Worm (Caenorhabditis elegans) whole organism, early embryonic: ENCODE data around the gene ZC190.8.

ENCODE experiments used
- B0310.2 ChIP-seq: sonication (generic microtip); optimal IDR thresholded peaks from 2 replicates; lab custom pipeline; 2016; ENCODE audit warnings: mild to moderate bottlenecking, missing genetic modification characterization, missing compliant biosample characterization
- F13C5.2 ChIP-seq: sonication (generic microtip); optimal IDR thresholded peaks from 2 replicates; lab custom pipeline; 2017; ENCODE audit warnings: mild to moderate bottlenecking, missing genetic modification characterization, inconsistent platforms, missing compliant biosample characterization
- aly-1 ChIP-seq: sonication (generic microtip); optimal IDR thresholded peaks from 2 replicates; lab custom pipeline; 2016; ENCODE audit warnings: missing genetic modification characterization, missing compliant biosample characterization
- ama-1 ChIP-seq: fragments of 150-350 bp; optimal IDR thresholded peaks from 2 replicates; lab custom pipeline; 2014
- ceh-13 ChIP-seq: fragments of 200-800 bp; sonication (Bioruptor generic); optimal IDR thresholded peaks from 2 replicates; lab custom pipeline; 2018; ENCODE audit warnings: mild to moderate bottlenecking, missing genetic modification characterization, missing compliant biosample characterization
- ceh-36 ChIP-seq: sonication (generic microtip); optimal IDR thresholded peaks from 2 replicates; lab custom pipeline; 2016; ENCODE audit warnings: missing genetic modification characterization, inconsistent platforms, missing compliant biosample characterization
- ets-7 ChIP-seq: sonication (generic microtip); optimal IDR thresholded peaks from 2 replicates; lab custom pipeline; 2016; ENCODE audit warnings: missing genotype, missing genetic modification characterization, missing compliant biosample characterization
- flt-1 ChIP-seq: fragments of 200-800 bp; sonication (Bioruptor generic); IDR thresholded peaks from 2 replicates; pipeline ENCODE4 v1.3.6; 2022; ENCODE audit warnings: missing genetic modification characterization, missing compliant biosample characterization
- hmbx-1 ChIP-seq: sonication (generic microtip); optimal IDR thresholded peaks from 2 replicates; lab custom pipeline; 2016; ENCODE audit warnings: mild to moderate bottlenecking, missing genetic modification characterization, missing compliant biosample characterization
- hmg-4 ChIP-seq: fragments of 200-800 bp; sonication (Bioruptor generic); optimal IDR thresholded peaks from 2 replicates; lab custom pipeline; 2018; ENCODE audit warnings: mild to moderate bottlenecking, missing genetic modification characterization, missing compliant biosample characterization
- hnd-1 ChIP-seq: sonication (generic microtip); optimal IDR thresholded peaks from 2 replicates; lab custom pipeline; 2016; ENCODE audit warnings: missing genetic modification characterization, missing compliant biosample characterization
- pes-1 ChIP-seq: fragments of 200-800 bp; sonication (Bioruptor generic); IDR thresholded peaks from 2 replicates; pipeline ENCODE4 v1.3.6; 2022; ENCODE audit warnings: missing genetic modification reagents, missing genetic modification characterization, missing compliant biosample characterization
- scrt-1 ChIP-seq: fragments of 200-800 bp; sonication (Bioruptor generic); IDR thresholded peaks from 2 replicates; pipeline ENCODE4 v1.3.6; 2022; ENCODE audit warnings: missing genetic modification characterization, missing compliant biosample characterization
- sea-1 ChIP-seq: fragments of 200-800 bp; sonication (Bioruptor generic); conservative IDR thresholded peaks from 2 replicates; pipeline ENCODE4 v1.3.6; 2022; ENCODE audit warnings: missing genetic modification characterization, missing compliant biosample characterization
- tbx-11 ChIP-seq: fragments of 200-800 bp; sonication (Bioruptor generic); IDR thresholded peaks from 2 replicates; pipeline ENCODE4 v1.3.6; 2022; ENCODE audit warnings: missing genetic modification characterization, missing compliant biosample characterization
- tbx-37 ChIP-seq: fragments of 200-800 bp; sonication (Bioruptor generic); conservative IDR thresholded peaks from 2 replicates; pipeline ENCODE4 v1.3.6; 2022; ENCODE audit warnings: missing genetic modification reagents, missing genetic modification characterization, missing compliant biosample characterization
- tra-4 ChIP-seq: sonication (generic microtip); optimal IDR thresholded peaks from 2 replicates; lab custom pipeline; 2017; ENCODE audit warnings: missing genetic modification characterization, missing compliant biosample characterization

Gene ZC190.8

DNA sequence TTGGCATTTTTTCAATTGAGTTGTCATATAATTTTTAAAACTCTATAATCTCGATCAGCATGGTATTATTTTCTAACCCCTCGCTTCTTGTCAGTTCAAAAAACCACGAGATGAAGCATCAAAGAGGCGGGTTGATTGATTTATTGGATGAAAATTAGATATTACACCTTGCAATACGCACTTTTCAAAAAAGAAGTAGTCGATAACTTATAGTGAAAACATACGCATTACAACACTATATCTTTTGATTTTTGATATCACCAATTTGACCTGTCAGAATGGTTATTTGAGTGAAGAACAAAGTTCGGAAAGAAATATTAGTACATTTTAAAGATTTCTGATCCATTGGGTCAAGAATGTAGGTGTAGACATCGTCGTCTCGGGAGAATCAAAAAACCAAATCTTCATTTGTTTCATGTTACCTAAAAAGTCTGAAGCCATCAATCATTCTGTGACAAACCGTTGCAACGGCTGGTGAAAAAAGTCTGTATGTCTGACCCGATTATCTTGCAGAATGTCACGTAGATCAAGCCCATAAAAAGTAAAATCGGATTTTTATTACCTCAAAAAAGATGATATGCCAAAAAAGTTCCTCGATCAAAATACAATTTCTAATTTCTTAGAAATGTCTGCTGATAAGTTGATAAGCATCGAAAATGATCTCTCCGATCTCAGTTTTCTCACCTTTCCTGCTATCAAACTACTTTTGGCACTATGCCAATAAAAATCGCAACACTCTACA lies 34.4 kb downstream of the ZC190.8 start:
- TF ChIP-seq ets-7 (tag; lab: Kevin White, UChicago), result no peak
- no peak for TF ChIP-seq ceh-13 (GFP tag; lab: Kevin White, UChicago)
- no peak for TF ChIP-seq hmbx-1

DNA sequence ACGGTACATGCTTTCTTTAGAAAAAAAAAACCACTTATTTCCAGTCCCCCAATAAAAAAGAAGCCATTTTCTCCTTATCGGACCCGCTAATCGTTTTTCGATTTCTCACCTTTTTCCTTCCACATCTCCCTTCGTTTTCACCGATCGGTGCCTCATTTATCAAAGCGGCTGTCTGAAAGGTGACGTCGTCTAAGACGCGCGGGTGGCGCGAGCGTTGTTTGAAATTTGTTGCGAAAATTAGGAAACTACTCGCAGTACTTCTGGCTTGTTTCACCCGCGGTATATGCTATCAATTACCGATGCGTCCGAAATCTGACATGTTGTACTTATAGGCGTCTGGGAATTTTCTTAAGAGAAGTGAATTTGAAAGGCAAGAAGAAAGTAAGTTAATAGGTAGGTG lies 35.4 kb downstream of the ZC190.8 start:
- no peak for TF ChIP-seq hnd-1
- TF ChIP-seq sea-1, result no peak
- no peak for TF ChIP-seq ama-1 (lab: Kevin White, UChicago)
- no peak for TF ChIP-seq tbx-37 (GFP tag; lab: Robert Waterston, UW)
- TF ChIP-seq F13C5.2 (tag; lab: Kevin White, UChicago), result no peak
- no peak for TF ChIP-seq hmg-4 (GFP tag; lab: Kevin White, UChicago)
- no peak for TF ChIP-seq ets-7 (tag; lab: Kevin White, UChicago)
- TF ChIP-seq tbx-11 (GFP tag; lab: Robert Waterston, UW), result no peak
- TF ChIP-seq scrt-1, result no peak

DNA sequence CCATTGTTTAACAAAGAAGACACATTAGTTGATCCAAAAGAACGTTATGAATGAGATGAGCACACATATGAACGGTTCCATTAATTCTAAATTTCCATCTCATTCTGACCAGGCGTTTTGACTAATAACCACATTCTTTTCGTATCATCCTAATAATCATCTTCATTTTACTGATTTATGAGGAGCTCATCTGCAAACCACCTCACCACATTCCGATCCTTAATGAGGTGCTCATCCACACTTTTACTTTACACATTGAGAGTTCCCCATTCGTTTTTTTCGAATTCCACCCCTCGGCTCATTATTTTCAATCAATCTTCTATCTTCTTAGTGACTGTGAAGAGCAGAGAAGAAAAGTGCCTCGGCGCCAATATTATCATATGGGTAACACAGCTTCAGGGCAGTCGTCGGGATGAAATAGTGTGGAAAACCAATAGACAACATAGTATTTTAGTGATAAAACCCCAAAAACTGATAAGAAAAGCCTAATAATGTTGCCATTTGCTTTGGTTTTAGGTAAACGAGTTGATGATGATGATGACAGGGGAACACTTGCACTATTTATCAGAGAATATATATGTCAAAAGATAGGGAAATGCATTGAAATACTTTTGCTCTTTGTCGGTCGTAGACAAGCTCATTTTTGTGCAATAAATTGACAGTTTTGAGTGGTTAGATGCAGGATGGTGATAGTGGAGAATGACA lies 36.4 kb downstream of the ZC190.8 start:
- TF ChIP-seq hnd-1 (no peak), hmbx-1 (no peak), B0310.2 (tag; lab: Kevin White, UChicago) (no peak), ets-7 (tag; lab: Kevin White, UChicago) (no peak), ceh-36 (tag; lab: Kevin White, UChicago) (no peak), tra-4 (tag; lab: Kevin White, UChicago) (no peak)

DNA sequence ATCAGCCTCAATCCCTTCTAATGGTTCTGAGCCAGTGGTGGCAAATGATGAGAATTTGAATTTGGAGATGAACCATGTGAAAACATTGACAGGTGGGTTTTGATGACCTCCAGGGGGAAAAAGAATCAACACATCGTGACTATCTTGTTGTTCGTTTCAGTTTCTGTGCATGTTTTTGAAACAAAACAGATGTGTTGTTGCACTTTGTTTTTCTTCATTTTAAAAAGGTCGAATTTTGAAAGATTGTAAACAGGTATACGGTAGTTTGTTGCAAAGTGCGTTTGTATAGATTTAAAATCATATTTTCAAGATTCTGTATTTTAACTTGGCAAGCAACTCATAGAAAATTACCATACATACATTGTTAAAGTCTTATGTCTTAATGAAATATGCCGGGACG lies 37.2 kb downstream of the ZC190.8 start:
- no peak for TF ChIP-seq sea-1

DNA sequence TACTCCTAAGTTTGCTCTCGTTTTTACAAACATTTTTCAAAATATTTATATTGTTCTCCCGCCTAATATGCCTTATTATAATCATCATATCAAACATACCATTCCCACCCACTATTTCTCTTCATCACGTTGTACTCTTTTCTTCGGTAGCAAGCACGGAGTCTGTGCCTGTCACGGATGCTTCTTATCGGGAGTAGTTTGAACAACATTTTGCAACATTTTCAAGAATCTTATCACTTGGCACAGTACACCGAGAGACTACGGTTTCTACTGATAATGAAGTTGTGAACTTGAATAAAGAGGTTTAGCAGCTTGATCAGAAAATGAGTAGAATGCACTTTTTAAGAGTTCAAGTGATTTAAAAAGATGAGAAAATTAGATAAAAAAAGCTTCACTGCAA lies 39.4 kb downstream of the ZC190.8 start:
- TF ChIP-seq hnd-1 (no peak), B0310.2 (tag; lab: Kevin White, UChicago) (no peak), scrt-1 (no peak), F13C5.2 (tag; lab: Kevin White, UChicago) (no peak), flt-1 (GFP tag; lab: Robert Waterston, UW) (no peak), aly-1 (no peak), ets-7 (tag; lab: Kevin White, UChicago) (no peak), pes-1 (no peak), hmbx-1 (no peak), tra-4 (tag; lab: Kevin White, UChicago) (no peak), tbx-37 (GFP tag; lab: Robert Waterston, UW) (no peak), sea-1 (no peak), ceh-13 (GFP tag; lab: Kevin White, UChicago) (no peak)

DNA sequence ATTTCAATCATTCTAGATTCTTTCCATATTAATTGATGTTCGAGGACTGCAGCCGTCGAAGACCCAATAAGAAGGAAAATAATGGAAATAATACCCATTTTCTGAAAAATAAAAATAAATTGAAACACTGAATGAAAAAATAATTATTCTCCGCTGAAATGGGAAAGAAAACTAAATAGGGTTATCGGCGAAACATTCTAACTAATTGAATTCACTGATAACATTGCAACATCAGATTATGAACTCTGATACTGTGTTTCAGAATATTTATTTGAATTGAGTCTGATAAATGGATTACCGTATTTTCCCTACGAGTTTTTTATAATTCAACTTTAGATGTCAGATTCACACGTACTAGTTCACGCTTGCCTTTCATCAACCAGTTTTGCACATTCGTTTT lies 44.5 kb downstream of the ZC190.8 start, which contains the start of gene asp-13:
Gene asp-13 (minus strand): TSS at position 101 of the 400 bp plus-strand sequence.
- TF ChIP-seq tra-4 (tag; lab: Kevin White, UChicago), result no peak
- no peak for TF ChIP-seq scrt-1
- TF ChIP-seq hnd-1, result no peak
- no peak for TF ChIP-seq aly-1
- no peak for TF ChIP-seq pes-1
- no peak for TF ChIP-seq tbx-11 (GFP tag; lab: Robert Waterston, UW)
- no peak for TF ChIP-seq ceh-13 (GFP tag; lab: Kevin White, UChicago)
- TF ChIP-seq ama-1 (lab: Kevin White, UChicago), result no peak
- no peak for TF ChIP-seq F13C5.2 (tag; lab: Kevin White, UChicago)
- TF ChIP-seq ceh-36 (tag; lab: Kevin White, UChicago), result no peak

DNA sequence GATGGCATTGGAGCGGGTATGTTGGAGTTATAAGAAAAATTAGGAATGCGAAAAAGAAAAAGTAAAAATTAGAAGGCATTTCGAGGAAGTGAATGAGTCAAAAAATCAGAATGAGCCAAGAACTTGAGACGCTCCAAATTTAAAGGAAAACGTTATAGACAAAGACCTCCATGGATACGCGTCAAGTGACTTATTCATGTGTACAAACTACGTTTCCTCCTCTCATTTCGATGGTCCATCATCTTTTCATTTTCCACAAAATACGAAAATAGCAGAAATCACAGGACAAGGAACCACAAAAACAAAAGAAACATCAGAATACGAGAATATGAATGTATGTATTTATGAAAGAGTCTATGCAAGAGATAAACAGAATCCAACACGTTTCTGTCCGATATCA lies 46.3 kb downstream of the ZC190.8 start, which contains the start of gene F28A12.3:
Gene F28A12.3 (minus strand): TSS at position 101 of the 400 bp plus-strand sequence.
- TF ChIP-seq tbx-37 (GFP tag; lab: Robert Waterston, UW) (no peak), ceh-36 (tag; lab: Kevin White, UChicago) (no peak), flt-1 (GFP tag; lab: Robert Waterston, UW) (no peak), B0310.2 (tag; lab: Kevin White, UChicago) (no peak), aly-1 (no peak), hmg-4 (GFP tag; lab: Kevin White, UChicago) (no peak), scrt-1 (no peak), ama-1 (lab: Kevin White, UChicago) (no peak), ceh-13 (GFP tag; lab: Kevin White, UChicago) (no peak), hmbx-1 (no peak), ets-7 (tag; lab: Kevin White, UChicago) (no peak), tra-4 (tag; lab: Kevin White, UChicago) (no peak), F13C5.2 (tag; lab: Kevin White, UChicago) (no peak), hnd-1 (no peak), sea-1 (no peak), tbx-11 (GFP tag; lab: Robert Waterston, UW) (no peak), pes-1 (no peak)

DNA sequence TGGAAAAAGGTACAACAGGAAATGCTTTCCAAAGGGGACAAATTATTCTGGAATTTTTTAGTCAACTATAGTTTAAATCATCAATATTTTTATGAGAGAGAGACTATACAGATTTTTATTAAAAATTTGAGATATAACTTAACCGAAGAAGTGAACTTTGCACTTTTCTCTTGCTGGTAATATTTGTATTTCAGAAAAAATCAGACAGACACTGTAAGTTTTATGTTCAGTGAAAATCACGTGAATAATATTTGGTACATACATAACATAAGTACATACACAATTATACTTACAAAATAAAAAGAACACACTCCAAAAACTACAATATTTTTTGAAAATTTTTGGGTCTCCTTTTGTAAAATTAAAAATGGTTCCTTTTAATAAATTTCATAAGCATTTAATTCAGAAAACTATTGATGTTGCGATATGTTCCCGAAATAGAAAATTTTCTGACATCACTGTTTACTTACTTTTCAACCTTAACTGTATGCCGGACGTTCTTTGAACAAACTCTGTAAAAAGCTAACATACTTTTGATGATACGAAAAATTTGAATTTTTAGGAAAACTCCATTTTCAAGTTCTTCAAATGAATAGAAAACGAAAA lies 49.8 kb downstream of the ZC190.8 start, which contains the start of the genes F28A12.10 and acd-4:
Gene F28A12.10 (minus strand): TSS at position 101 of the 606 bp plus-strand sequence.
Gene acd-4 (plus strand): TSS at position 556 of the 606 bp plus-strand sequence.
- TF ChIP-seq tbx-37 (GFP tag; lab: Robert Waterston, UW) (no peak), hmg-4 (GFP tag; lab: Kevin White, UChicago) (no peak), aly-1 (no peak)
